Worm (Caenorhabditis elegans) whole organism, L4 larva: ENCODE data around the gene nhr-142.

Source experiments
- D1046.2 ChIP-seq: fragments of 200-800 bp; sonication (Bioruptor generic); IDR thresholded peaks from 2 replicates; pipeline ENCODE4 v1.3.6; 2022; ENCODE audit warnings: missing genetic modification characterization, missing compliant biosample characterization
- F37D6.2 ChIP-seq: sonication (generic microtip); optimal IDR thresholded peaks from 2 replicates; lab custom pipeline; 2016; ENCODE audit warnings: mild to moderate bottlenecking, missing genetic modification characterization, missing compliant biosample characterization
- F44E2.7 ChIP-seq: fragments of 200-800 bp; sonication (Bioruptor generic); IDR thresholded peaks from 2 replicates; pipeline ENCODE4 v2.1.2; 2022; ENCODE audit warnings: missing genetic modification characterization, missing compliant biosample characterization
- F49E8.2 ChIP-seq: sonication (generic microtip); optimal IDR thresholded peaks from 2 replicates; lab custom pipeline; 2016; ENCODE audit warnings: missing compliant biosample characterization, mild to moderate bottlenecking, missing genetic modification characterization, borderline replicate concordance
- T20F7.1 ChIP-seq: fragments of 200-800 bp; sonication (Bioruptor generic); optimal IDR thresholded peaks from 2 replicates; lab custom pipeline; 2018; ENCODE audit warnings: mild to moderate bottlenecking, missing genetic modification characterization, missing compliant biosample characterization
- T26A8.4 ChIP-seq: fragments of 200-800 bp; sonication (Bioruptor generic); IDR thresholded peaks from 2 replicates; pipeline ENCODE4 v1.3.6; 2022; ENCODE audit warnings: missing genetic modification characterization, missing compliant biosample characterization
- Y105C5A.15 ChIP-seq: fragments of 200-800 bp; sonication (Bioruptor generic); IDR thresholded peaks from 2 replicates; pipeline ENCODE4 v1.3.6; 2022; ENCODE audit warnings: missing genetic modification characterization, missing compliant biosample characterization
- ama-1 ChIP-seq: fragments of 150-350 bp; optimal IDR thresholded peaks from 2 replicates; lab custom pipeline; 2014; ENCODE audit warnings: inconsistent platforms, mixed read lengths
- ceh-20 ChIP-seq: fragments of 200-800 bp; sonication (Bioruptor generic); IDR thresholded peaks from 2 replicates; pipeline ENCODE4 v1.3.6; 2022; ENCODE audit warnings: missing genetic modification reagents, missing genetic modification characterization, missing compliant biosample characterization
- ceh-44 ChIP-seq: fragments of 200-800 bp; sonication (Bioruptor generic); IDR thresholded peaks from 2 replicates; pipeline ENCODE4 v1.3.6; 2022; ENCODE audit warnings: missing genetic modification reagents, missing genetic modification characterization, missing compliant biosample characterization
- ctbp-1 ChIP-seq: fragments of 200-800 bp; sonication (Bioruptor generic); IDR thresholded peaks from 2 replicates; pipeline ENCODE4 v1.3.6; 2022; ENCODE audit warnings: missing genetic modification reagents, missing genetic modification characterization, missing compliant biosample characterization
- daf-12 ChIP-seq: fragments of 150-350 bp; optimal IDR thresholded peaks from 2 replicates; lab custom pipeline; 2014; ENCODE audit warnings: missing biosample characterization, missing genetic modification reagents, missing genetic modification characterization
- daf-19 ChIP-seq: fragments of 200-800 bp; sonication (Bioruptor generic); conservative IDR thresholded peaks from 2 replicates; pipeline ENCODE4 v1.3.6; 2022; ENCODE audit warnings: missing genetic modification characterization, missing compliant biosample characterization
- dmd-9 ChIP-seq: fragments of 200-800 bp; sonication (Bioruptor generic); IDR thresholded peaks from 2 replicates; pipeline ENCODE4 v1.3.6; 2022; ENCODE audit warnings: missing genetic modification reagents, missing genetic modification characterization, missing compliant biosample characterization
- dpl-1 ChIP-seq: fragments of 150-350 bp; optimal IDR thresholded peaks from 2 replicates; lab custom pipeline; 2014; ENCODE audit warnings: missing biosample characterization, missing genetic modification reagents, missing genetic modification characterization
- duxl-1 ChIP-seq: sonication (generic microtip); optimal IDR thresholded peaks from 2 replicates; lab custom pipeline; 2016; ENCODE audit warnings: mild to moderate bottlenecking, missing genetic modification characterization, moderate library complexity, missing compliant biosample characterization; ENCODE audit not compliant: poor library complexity
- fkh-10 ChIP-seq: fragments of 150-350 bp; optimal IDR thresholded peaks from 2 replicates; lab custom pipeline; 2014; ENCODE audit warnings: missing biosample characterization, missing genetic modification reagents, missing genetic modification characterization
- fos-1 ChIP-seq: fragments of 150-350 bp; optimal IDR thresholded peaks from 2 replicates; lab custom pipeline; 2014; ENCODE audit warnings: missing biosample characterization, missing genetic modification characterization
- hif-1 ChIP-seq, 2 experiments: sonication (generic microtip); optimal IDR thresholded peaks; 2 replicates each; lab custom pipeline; 2016 to 2017; ENCODE audit warnings: missing compliant biosample characterization in 2 of 2, missing genetic modification characterization in 2 of 2, missing genetic modification reagents in 2 of 2, missing genotype in 2 of 2, mild to moderate bottlenecking in 1 of 2
- hlh-11 ChIP-seq: fragments of 200-800 bp; sonication (Bioruptor generic); optimal IDR thresholded peaks from 2 replicates; lab custom pipeline; 2018; ENCODE audit warnings: mild to moderate bottlenecking, missing genetic modification characterization, missing compliant biosample characterization
- hmg-1.1 ChIP-seq: fragments of 200-800 bp; sonication (Bioruptor generic); IDR thresholded peaks from 2 replicates; pipeline ENCODE4 v1.3.6; 2022; ENCODE audit warnings: missing genetic modification reagents, missing genetic modification characterization, missing compliant biosample characterization
- jun-1 ChIP-seq: fragments of 150-350 bp; optimal IDR thresholded peaks from 2 replicates; lab custom pipeline; 2014; ENCODE audit warnings: missing biosample characterization, missing genetic modification reagents, missing genetic modification characterization
- lin-13 ChIP-seq: fragments of 150-350 bp; optimal IDR thresholded peaks from 2 replicates; lab custom pipeline; 2014; ENCODE audit warnings: missing biosample characterization, missing genetic modification reagents, missing genetic modification characterization
- lin-39 ChIP-seq: fragments of 150-350 bp; optimal IDR thresholded peaks from 2 replicates; lab custom pipeline; 2014; ENCODE audit warnings: missing biosample characterization, missing genetic modification reagents, missing genetic modification characterization
- lir-3 ChIP-seq: sonication (generic microtip); optimal IDR thresholded peaks from 2 replicates; lab custom pipeline; 2016; ENCODE audit warnings: mild to moderate bottlenecking, missing genetic modification characterization, missing compliant biosample characterization
- lsy-2 ChIP-seq, 2 experiments: fragments of 150-350 bp in 1 of 2; sonication (generic microtip) in 1 of 2; optimal IDR thresholded peaks; 2 replicates each; lab custom pipeline; 2014 to 2017; ENCODE audit warnings: missing biosample characterization in 2 of 2, missing genetic modification characterization in 2 of 2
- madf-5 ChIP-seq, 2 experiments: fragments of 200-800 bp; sonication (Bioruptor generic); IDR thresholded peaks; 2 replicates each; pipeline ENCODE4 v1.3.6; 2022; ENCODE audit warnings: missing compliant biosample characterization in 2 of 2, missing genetic modification characterization in 2 of 2
- madf-9 ChIP-seq: fragments of 200-800 bp; sonication (Bioruptor generic); conservative IDR thresholded peaks from 2 replicates; pipeline ENCODE4 v1.3.6; 2022; ENCODE audit warnings: missing genetic modification reagents, missing genetic modification characterization, missing compliant biosample characterization
- mes-2 ChIP-seq: sonication (generic microtip); optimal IDR thresholded peaks from 2 replicates; lab custom pipeline; 2016; ENCODE audit warnings: missing genotype, mild to moderate bottlenecking, missing genetic modification characterization, missing compliant biosample characterization; ENCODE audit not compliant: poor library complexity, severe bottlenecking
- mxl-2 ChIP-seq: fragments of 200-800 bp; sonication (Bioruptor generic); conservative IDR thresholded peaks from 2 replicates; pipeline ENCODE4 v1.3.6; 2022; ENCODE audit warnings: missing genetic modification reagents, missing genetic modification characterization, missing compliant biosample characterization
- mxl-3 ChIP-seq: fragments of 200-800 bp; sonication (Bioruptor generic); optimal IDR thresholded peaks from 2 replicates; lab custom pipeline; 2018; ENCODE audit warnings: mild to moderate bottlenecking, missing genetic modification characterization, missing compliant biosample characterization
- nhr-10 ChIP-seq: fragments of 150-350 bp; optimal IDR thresholded peaks from 2 replicates; lab custom pipeline; 2014; ENCODE audit warnings: missing biosample characterization, missing genetic modification characterization
- nhr-102 ChIP-seq: sonication (generic microtip); optimal IDR thresholded peaks from 2 replicates; lab custom pipeline; 2016; ENCODE audit warnings: mild to moderate bottlenecking, missing genetic modification characterization, moderate library complexity, missing compliant biosample characterization
- nhr-11 ChIP-seq: fragments of 150-350 bp; optimal IDR thresholded peaks from 2 replicates; lab custom pipeline; 2014; ENCODE audit warnings: missing biosample characterization, missing genetic modification characterization
- nhr-237 ChIP-seq: sonication (generic microtip); optimal IDR thresholded peaks from 2 replicates; lab custom pipeline; 2017; ENCODE audit warnings: missing biosample characterization, missing genetic modification characterization
- nhr-28 ChIP-seq: fragments of 150-350 bp; optimal IDR thresholded peaks from 2 replicates; lab custom pipeline; 2014; ENCODE audit warnings: missing biosample characterization, missing genetic modification characterization
- nhr-41 ChIP-seq: fragments of 200-800 bp; sonication (Bioruptor generic); IDR thresholded peaks from 2 replicates; pipeline ENCODE4 v1.3.6; 2022; ENCODE audit warnings: missing genetic modification reagents, missing genetic modification characterization, missing compliant biosample characterization
- nhr-48 ChIP-seq: sonication (generic microtip); optimal IDR thresholded peaks from 2 replicates; lab custom pipeline; 2016; ENCODE audit warnings: mild to moderate bottlenecking, missing genetic modification characterization, missing compliant biosample characterization
- nhr-76 ChIP-seq: fragments of 150-350 bp; optimal IDR thresholded peaks from 2 replicates; lab custom pipeline; 2014; ENCODE audit warnings: missing biosample characterization, missing genetic modification characterization
- pha-4 ChIP-seq, 2 experiments: fragments of 150-350 bp in 1 of 2; fragments of 200-800 bp in 1 of 2; sonication (Bioruptor generic) in 1 of 2; IDR thresholded peaks in 1 of 2; optimal IDR thresholded peaks in 1 of 2; 2 replicates each; pipeline versions ENCODE4 v1.3.6 to Lab custom; 2014 to 2022; ENCODE audit warnings: missing genetic modification characterization in 2 of 2, missing genetic modification reagents in 2 of 2, missing biosample characterization in 1 of 2, missing compliant biosample characterization in 1 of 2
- php-3 ChIP-seq: fragments of 200-800 bp; sonication (Bioruptor generic); IDR thresholded peaks from 2 replicates; pipeline ENCODE4 v1.3.6; 2022; ENCODE audit warnings: missing genetic modification reagents, missing genetic modification characterization, missing compliant biosample characterization
- pqm-1 ChIP-seq: sonication (generic microtip); optimal IDR thresholded peaks from 2 replicates; lab custom pipeline; 2017; ENCODE audit warnings: missing biosample characterization, missing genetic modification characterization
- rbr-2 ChIP-seq: sonication (generic microtip); optimal IDR thresholded peaks from 2 replicates; lab custom pipeline; 2016; ENCODE audit warnings: missing genotype, missing genetic modification characterization, missing compliant biosample characterization
- skn-1 ChIP-seq: fragments of 150-350 bp; optimal IDR thresholded peaks from 2 replicates; lab custom pipeline; 2014; ENCODE audit warnings: missing biosample characterization, missing genetic modification characterization
- snpc-1.2 ChIP-seq: fragments of 200-800 bp; sonication (Bioruptor generic); IDR thresholded peaks from 2 replicates; pipeline ENCODE4 v1.3.6; 2022; ENCODE audit warnings: missing genetic modification reagents, missing genetic modification characterization, missing compliant biosample characterization
- spr-3 ChIP-seq: fragments of 200-800 bp; sonication (Bioruptor generic); optimal IDR thresholded peaks from 2 replicates; lab custom pipeline; 2018; ENCODE audit warnings: mild to moderate bottlenecking, missing genetic modification characterization, missing compliant biosample characterization
- tra-1 ChIP-seq: fragments of 200-800 bp; sonication (Bioruptor generic); IDR thresholded peaks from 2 replicates; pipeline ENCODE4 v1.3.6; 2022; ENCODE audit warnings: missing genetic modification reagents, missing genetic modification characterization, missing compliant biosample characterization
- unc-130 ChIP-seq: sonication (generic microtip); optimal IDR thresholded peaks from 2 replicates; lab custom pipeline; 2016; ENCODE audit warnings: missing genetic modification reagents, missing genetic modification characterization, missing compliant biosample characterization
- zfp-2 ChIP-seq: sonication (generic microtip); optimal IDR thresholded peaks from 2 replicates; lab custom pipeline; 2016; ENCODE audit warnings: mild to moderate bottlenecking, missing genetic modification characterization, missing compliant biosample characterization
- zfp-3 ChIP-seq: fragments of 200-800 bp; sonication (Bioruptor generic); conservative IDR thresholded peaks from 2 replicates; pipeline ENCODE4 v1.3.6; 2022; ENCODE audit warnings: missing genetic modification reagents, missing genetic modification characterization, missing compliant biosample characterization
- zip-11 ChIP-seq: fragments of 200-800 bp; sonication (Bioruptor generic); IDR thresholded peaks from 2 replicates; pipeline ENCODE4 v1.3.6; 2022; ENCODE audit warnings: missing genetic modification characterization, missing compliant biosample characterization

The nhr-142 gene

DNA sequence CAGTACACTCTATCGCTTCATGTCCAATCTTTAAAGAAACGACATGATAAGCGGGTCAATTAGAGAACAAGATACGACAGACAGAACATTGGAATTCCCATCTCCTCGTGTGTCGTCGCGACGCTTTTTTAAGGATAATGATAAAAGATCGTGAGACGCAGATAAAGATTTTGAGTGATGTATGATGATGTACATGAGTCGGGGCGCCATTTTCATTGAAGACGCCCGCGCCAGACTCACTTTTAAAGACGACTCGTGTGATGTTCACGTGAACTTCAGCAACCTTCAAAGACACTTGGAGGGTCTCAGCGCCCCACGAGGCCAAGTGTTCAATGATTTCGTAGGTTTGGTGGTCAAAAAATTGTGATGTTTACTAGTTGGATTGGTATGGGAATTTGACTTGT is 22.1 kb downstream of the nhr-142 start (continued):
- TF ChIP-seq unc-130 (GFP tag; lab: Kevin White, UChicago) = no peak
- TF ChIP-seq lsy-2 (tag; optimal IDR thresholded peaks at IDR 0.05; lab: Kevin White, UChicago) = peak in 1 of 2 experiments; percentile 54
- no peak for TF ChIP-seq snpc-1.2 (GFP tag; lab: Robert Waterston, UW)
- peak; percentile 79 for TF ChIP-seq nhr-10 (tag; lab: Kevin White, UChicago)
- peak; percentile 80; the same call in 1 of the 2 replicates for TF ChIP-seq ceh-20 (GFP tag; lab: Robert Waterston, UW)
- no peak for TF ChIP-seq nhr-11 (tag; lab: Kevin White, UChicago)
- no peak for TF ChIP-seq lir-3 (tag; lab: Kevin White, UChicago)
- no peak for TF ChIP-seq F49E8.2 (tag; lab: Kevin White, UChicago)
- TF ChIP-seq T20F7.1 = peak; percentile 15
- no peak for TF ChIP-seq skn-1 (tag; lab: Kevin White, UChicago)
- no peak for TF ChIP-seq lin-13
- TF ChIP-seq ctbp-1 (GFP tag; lab: Robert Waterston, UW) = no peak
- TF ChIP-seq hif-1 (tag; optimal IDR thresholded peaks at IDR 0.05; lab: Kevin White, UChicago) = peak; percentile 6 to 21
- TF ChIP-seq F37D6.2 (tag; lab: Kevin White, UChicago) = no peak
- TF ChIP-seq nhr-48 (tag; lab: Kevin White, UChicago) = peak; percentile 94
- 0 out of 2 replicates have a peak, but pooled peaks have one; percentile 11 for TF ChIP-seq hmg-1.1
- TF ChIP-seq dmd-9 (GFP tag; lab: Robert Waterston, UW) = no peak
- no peak for TF ChIP-seq zfp-2
- no peak for TF ChIP-seq fkh-10 (GFP tag; lab: Kevin White, UChicago)
- no peak for TF ChIP-seq pha-4 (GFP tag; IDR thresholded peaks at IDR 0.05; lab: Robert Waterston, UW)
- TF ChIP-seq pha-4 (tag; optimal IDR thresholded peaks at IDR 0.05; lab: Kevin White, UChicago) = no peak
- no peak for TF ChIP-seq duxl-1
- TF ChIP-seq T26A8.4 (GFP tag; lab: Robert Waterston, UW) = peak; percentile 46
- TF ChIP-seq nhr-76 = no peak
- peak; percentile 97 for TF ChIP-seq mxl-2 (GFP tag; lab: Robert Waterston, UW)
- TF ChIP-seq dpl-1 (GFP tag; lab: Kevin White, UChicago) = peak; percentile 30
- TF ChIP-seq spr-3 (GFP tag; lab: Kevin White, UChicago) = no peak
- no peak for TF ChIP-seq lin-39 (tag; lab: Kevin White, UChicago)
- no peak for TF ChIP-seq zfp-3
- TF ChIP-seq ceh-44 (GFP tag; lab: Robert Waterston, UW) = no peak
- TF ChIP-seq fos-1 (tag; lab: Kevin White, UChicago) = no peak
- TF ChIP-seq daf-19 (GFP tag; lab: Robert Waterston, UW) = no peak
- TF ChIP-seq F44E2.7 (GFP tag; lab: Robert Waterston, UW) = no peak
- TF ChIP-seq tra-1 (GFP tag; lab: Robert Waterston, UW) = peak; percentile 40; the same call in 1 of the 2 replicates
- TF ChIP-seq php-3 (GFP tag; lab: Robert Waterston, UW) = peak; percentile 61; the same call in 1 of the 2 replicates
- TF ChIP-seq madf-9 = no peak
- no peak for TF ChIP-seq mes-2 (tag; lab: Kevin White, UChicago)
- no peak for TF ChIP-seq jun-1 (tag; lab: Kevin White, UChicago)
- TF ChIP-seq mxl-3 (GFP tag; lab: Kevin White, UChicago) = peak; percentile 82
- TF ChIP-seq hlh-11 (tag; lab: Kevin White, UChicago) = peak; percentile 98
- TF ChIP-seq nhr-237 (tag; lab: Kevin White, UChicago) = no peak
- peak; percentile 33 for TF ChIP-seq pqm-1 (tag; lab: Kevin White, UChicago)
- TF ChIP-seq nhr-102 (tag; lab: Kevin White, UChicago) = peak; percentile 78
- TF ChIP-seq nhr-41 (GFP tag; lab: Robert Waterston, UW) = no peak
- no peak for TF ChIP-seq daf-12 (tag; lab: Kevin White, UChicago)
- no peak for TF ChIP-seq D1046.2
- no peak for TF ChIP-seq Y105C5A.15 (GFP tag; lab: Robert Waterston, UW)
- no peak for TF ChIP-seq zip-11 (GFP tag; lab: Robert Waterston, UW)
- TF ChIP-seq nhr-28 (tag; lab: Kevin White, UChicago) = peak; percentile 81
- no peak for TF ChIP-seq madf-5 (GFP tag; IDR thresholded peaks at IDR 0.05; lab: Robert Waterston, UW)
- TF ChIP-seq ama-1 (lab: Kevin White, UChicago) = no peak
- no peak for TF ChIP-seq rbr-2 (tag; lab: Kevin White, UChicago)
